Fruit fly (Drosophila melanogaster): ENCODE data around the gene CG31142.
A peak's percentile ranks its signal among the peaks of the same experiment; 100 is the strongest.

The CG31142 gene

dm6 chr3R:23927429-23927828 is 1.6 kb upstream of the CG31142 start, which contains the start of gene CG13601 (continued):
- TF ChIP-seq CG17328 (GFP tag; IDR thresholded peaks at IDR 0.05): no peak
- TF ChIP-seq CG3838 (GFP tag; optimal IDR thresholded peaks at IDR 0.05): no peak
- peak; percentile 84; the same call in 1 of the 4 replicates for TF ChIP-seq chinmo (GFP tag; IDR thresholded peaks at IDR 0.05; ENCODE audit: partially characterized antibody)
- no peak for TF ChIP-seq CG18011 (GFP tag; optimal IDR thresholded peaks at IDR 0.05)
- no peak for TF ChIP-seq CG43689 (GFP tag; IDR thresholded peaks at IDR 0.05)
- TF ChIP-seq HLH4C (GFP tag; IDR thresholded peaks at IDR 0.05; ENCODE audit: partially characterized antibody): peak; percentile 59; the same call in 2 of the 3 replicates
- no peak for TF ChIP-seq CG10431 (GFP tag; optimal IDR thresholded peaks at IDR 0.05)
- TF ChIP-seq pzg (GFP tag; optimal IDR thresholded peaks at IDR 0.05): peak; percentile 50
- peak; percentile 49; the same call in 1 of the 3 replicates for TF ChIP-seq CG34422 (GFP tag; IDR thresholded peaks at IDR 0.05)
- TF ChIP-seq CG5245 (GFP tag; optimal IDR thresholded peaks at IDR 0.05): no peak
- no peak for TF ChIP-seq CG3726 (GFP tag; IDR thresholded peaks at IDR 0.05)
- no peak for TF ChIP-seq NK7.1 (GFP tag; optimal IDR thresholded peaks at IDR 0.05)
- no peak for TF ChIP-seq pfk (GFP tag; optimal IDR thresholded peaks at IDR 0.05)
- TF ChIP-seq slou (GFP tag; optimal IDR thresholded peaks at IDR 0.05): no peak
- TF ChIP-seq Hmx (GFP tag; optimal IDR thresholded peaks at IDR 0.05): no peak
- TF ChIP-seq dysf (GFP tag; IDR thresholded peaks at IDR 0.05): peak; percentile 35; the same call in 2 of the 3 replicates
- no peak for TF ChIP-seq CG16779 (GFP tag; IDR thresholded peaks at IDR 0.05)
- no peak for TF ChIP-seq Ravus (GFP tag; IDR thresholded peaks at IDR 0.05)
- no peak for TF ChIP-seq kni (GFP tag; optimal IDR thresholded peaks at IDR 0.05)
- no peak for TF ChIP-seq CG14441 (GFP tag; IDR thresholded peaks at IDR 0.05)
- no peak for TF ChIP-seq E2f1 (GFP tag; IDR thresholded peaks at IDR 0.05)
- no peak for TF ChIP-seq CG18619 (GFP tag; optimal IDR thresholded peaks at IDR 0.05)
- TF ChIP-seq Oaz (GFP tag; IDR thresholded peaks at IDR 0.05): no peak
- peak; percentile 37 for TF ChIP-seq CG14710 (tag; optimal IDR thresholded peaks at IDR 0.05)
- no peak for TF ChIP-seq ase (GFP tag; IDR thresholded peaks at IDR 0.05)
- TF ChIP-seq NFAT (GFP tag; IDR thresholded peaks at IDR 0.05): peak; percentile 56; the same call in 1 of the 2 replicates
- no peak for TF ChIP-seq HLHmδ (GFP tag; optimal IDR thresholded peaks at IDR 0.05)
- no peak for TF ChIP-seq emc (GFP tag; optimal IDR thresholded peaks at IDR 0.05)
- TF ChIP-seq repo (GFP tag; optimal IDR thresholded peaks at IDR 0.05): no peak
- peak; percentile 19 for TF ChIP-seq CG4854 (GFP tag; optimal IDR thresholded peaks at IDR 0.05)
- TF ChIP-seq zf30C (GFP tag; optimal IDR thresholded peaks at IDR 0.05): no peak
- no peak for TF ChIP-seq CG6254 (GFP tag; optimal IDR thresholded peaks at IDR 0.05)
- no peak for TF ChIP-seq pb (GFP tag; optimal IDR thresholded peaks at IDR 0.05)
- TF ChIP-seq Ets65A (GFP tag): peak; percentile 72
- no peak for TF ChIP-seq CG12299 (tag; optimal IDR thresholded peaks at IDR 0.05)
- no peak for TF ChIP-seq ara (GFP tag; IDR thresholded peaks at IDR 0.05)
- no peak for TF ChIP-seq danr (GFP tag; IDR thresholded peaks at IDR 0.05)
- TF ChIP-seq ash1 (GFP tag; optimal IDR thresholded peaks at IDR 0.05): no peak
- TF ChIP-seq Xbp1 (GFP tag; optimal IDR thresholded peaks at IDR 0.05): peak; percentile 53
- TF ChIP-seq CG12769 (tag; optimal IDR thresholded peaks at IDR 0.05): no peak
- TF ChIP-seq Bteb2 (GFP tag; optimal IDR thresholded peaks at IDR 0.05): no peak
- no peak for TF ChIP-seq CG12104 (GFP tag; optimal IDR thresholded peaks at IDR 0.05)
- TF ChIP-seq btn (GFP tag; optimal IDR thresholded peaks at IDR 0.05): no peak
- TF ChIP-seq CG4820 (GFP tag; optimal IDR thresholded peaks at IDR 0.05): peak; percentile 13
- 0 out of 2 replicates have a peak, but pooled peaks have one; percentile 19 for TF ChIP-seq Taf1 (GFP tag; IDR thresholded peaks at IDR 0.05)
- no peak for TF ChIP-seq ac (GFP tag; optimal IDR thresholded peaks at IDR 0.05)
- no peak for TF ChIP-seq CG7271 (tag; optimal IDR thresholded peaks at IDR 0.05)
- TF ChIP-seq CG1529 (GFP tag; optimal IDR thresholded peaks at IDR 0.05): no peak
- TF ChIP-seq CG42726 (GFP tag; IDR thresholded peaks at IDR 0.05; ENCODE audit: partially characterized antibody): peak; percentile 46; the same call in 1 of the 2 replicates
- peak; percentile 87 for TF ChIP-seq unc-4 (GFP tag; IDR thresholded peaks at IDR 0.05; ENCODE audit: partially characterized antibody)
- peak; percentile 32; the same call in 1 of the 2 replicates for TF ChIP-seq CG2129 (GFP tag; IDR thresholded peaks at IDR 0.05; ENCODE audit: partially characterized antibody)
- TF ChIP-seq twi (tag; optimal IDR thresholded peaks at IDR 0.05): no peak

All from whole organism, embryonic.